Worm (Caenorhabditis elegans) whole organism, L1 larva: ENCODE measurements around the gene ceh-57.

ENCODE experiments used
- C04F5.9 ChIP-seq: sonication (generic microtip); optimal IDR thresholded peaks from 2 replicates; lab custom pipeline; 2016; ENCODE audit warnings: missing genetic modification characterization, missing compliant biosample characterization
- Y116A8C.19 ChIP-seq: sonication (generic microtip); optimal IDR thresholded peaks from 2 replicates; lab custom pipeline; 2016; ENCODE audit warnings: missing compliant biosample characterization, missing genetic modification characterization, borderline replicate concordance
- alr-1 ChIP-seq: fragments of 200-800 bp; sonication (Bioruptor generic); optimal IDR thresholded peaks from 2 replicates; lab custom pipeline; 2018; ENCODE audit warnings: borderline replicate concordance, mild to moderate bottlenecking, missing genetic modification characterization, missing compliant biosample characterization
- aly-2 ChIP-seq: fragments of 150-350 bp; optimal IDR thresholded peaks from 2 replicates; lab custom pipeline; 2014; ENCODE audit warnings: missing biosample characterization, missing genetic modification characterization
- ama-1 ChIP-seq: fragments of 150-350 bp; optimal IDR thresholded peaks from 2 replicates; lab custom pipeline; 2014
- ceh-8 ChIP-seq: fragments of 200-800 bp; sonication (Bioruptor generic); optimal IDR thresholded peaks from 2 replicates; lab custom pipeline; 2018; ENCODE audit warnings: mild to moderate bottlenecking, missing genetic modification characterization, moderate library complexity, missing compliant biosample characterization
- ceh-90 ChIP-seq: sonication (generic microtip); optimal IDR thresholded peaks from 2 replicates; lab custom pipeline; 2016; ENCODE audit warnings: missing genetic modification characterization, missing compliant biosample characterization
- ces-1 ChIP-seq: fragments of 150-350 bp; optimal IDR thresholded peaks from 2 replicates; lab custom pipeline; 2014; ENCODE audit warnings: missing biosample characterization, missing genetic modification reagents, missing genetic modification characterization
- dpl-1 ChIP-seq, 3 experiments: fragments of 150-350 bp in 2 of 3; sonication (generic microtip) in 1 of 3; optimal IDR thresholded peaks; 2 replicates each; lab custom pipeline; 2014 to 2017; ENCODE audit warnings: missing biosample characterization in 3 of 3, missing genetic modification characterization in 3 of 3, missing genetic modification reagents in 3 of 3
- efl-3 ChIP-seq: fragments of 200-800 bp; sonication (Bioruptor generic); optimal IDR thresholded peaks from 2 replicates; lab custom pipeline; 2018; ENCODE audit warnings: mild to moderate bottlenecking, missing genetic modification characterization, missing compliant biosample characterization
- egl-13 ChIP-seq: sonication (generic microtip); optimal IDR thresholded peaks from 2 replicates; lab custom pipeline; 2016; ENCODE audit warnings: missing genotype, missing genetic modification reagents, missing genetic modification characterization, missing compliant biosample characterization
- egl-27 ChIP-seq, 2 experiments: fragments of 150-350 bp in 1 of 2; sonication (generic microtip); optimal IDR thresholded peaks; 3 replicates each; lab custom pipeline; 2017 to 2018; ENCODE audit warnings: missing biosample characterization in 2 of 2, missing genetic modification characterization in 2 of 2, missing genetic modification reagents in 2 of 2
- elt-2 ChIP-seq: sonication (generic microtip); optimal IDR thresholded peaks from 2 replicates; lab custom pipeline; 2016; ENCODE audit warnings: missing genetic modification characterization, mild to moderate bottlenecking, inconsistent platforms, missing compliant biosample characterization, missing genetic modification reagents
- elt-3 ChIP-seq, 6 experiments: fragments of 150-350 bp in 1 of 6; sonication (generic microtip); optimal IDR thresholded peaks; 2 replicates each; lab custom pipeline; 2017 to 2018; ENCODE audit warnings: missing biosample characterization in 6 of 6, missing genetic modification characterization in 6 of 6, inconsistent platforms in 1 of 6
- ets-5 ChIP-seq: fragments of 200-800 bp; sonication (Bioruptor generic); IDR thresholded peaks from 2 replicates; pipeline ENCODE4 v1.3.6; 2022; ENCODE audit warnings: missing genetic modification characterization, missing compliant biosample characterization
- fos-1 ChIP-seq: fragments of 150-350 bp; optimal IDR thresholded peaks from 2 replicates; lab custom pipeline; 2014; ENCODE audit warnings: missing biosample characterization, missing genetic modification characterization
- grh-1 ChIP-seq: fragments of 200-800 bp; sonication (Bioruptor generic); IDR thresholded peaks from 2 replicates; pipeline ENCODE4 v1.3.6; 2022; ENCODE audit warnings: missing genetic modification reagents, missing genetic modification characterization, missing compliant biosample characterization
- hlh-17 ChIP-seq: fragments of 200-800 bp; sonication (Bioruptor generic); optimal IDR thresholded peaks from 2 replicates; lab custom pipeline; 2018; ENCODE audit warnings: missing genetic modification characterization, mild to moderate bottlenecking, missing compliant biosample characterization, moderate library complexity, borderline replicate concordance
- hpl-2 ChIP-seq: fragments of 150-350 bp; optimal IDR thresholded peaks from 2 replicates; lab custom pipeline; 2014; ENCODE audit warnings: missing biosample characterization, missing genetic modification reagents, missing genetic modification characterization
- jun-1 ChIP-seq: fragments of 150-350 bp; optimal IDR thresholded peaks from 2 replicates; lab custom pipeline; 2014; ENCODE audit warnings: missing biosample characterization, missing genetic modification reagents, missing genetic modification characterization
- lin-14 ChIP-seq: fragments of 200-800 bp; sonication (Bioruptor generic); optimal IDR thresholded peaks from 2 replicates; lab custom pipeline; 2018; ENCODE audit warnings: mild to moderate bottlenecking, missing genetic modification characterization, moderate library complexity, missing compliant biosample characterization
- lin-35 ChIP-seq, 2 experiments: fragments of 150-350 bp; optimal IDR thresholded peaks; 2 replicates each; lab custom pipeline; 2014; ENCODE audit warnings: missing biosample characterization in 2 of 2, missing genetic modification characterization in 2 of 2, missing genetic modification reagents in 2 of 2
- lin-39 ChIP-seq: fragments of 150-350 bp; optimal IDR thresholded peaks from 2 replicates; lab custom pipeline; 2014; ENCODE audit warnings: missing biosample characterization, missing genetic modification reagents, missing genetic modification characterization
- lir-3 ChIP-seq: sonication (generic microtip); optimal IDR thresholded peaks from 2 replicates; lab custom pipeline; 2016; ENCODE audit warnings: mild to moderate bottlenecking, missing genetic modification characterization, moderate library complexity, missing compliant biosample characterization; ENCODE audit not compliant: poor library complexity
- lsy-2 ChIP-seq, 2 experiments: fragments of 150-350 bp; optimal IDR thresholded peaks; 2 replicates each; lab custom pipeline; 2014; ENCODE audit warnings: missing biosample characterization in 2 of 2, missing genetic modification characterization in 2 of 2
- mab-9 ChIP-seq: fragments of 200-800 bp; sonication (Bioruptor generic); IDR thresholded peaks from 2 replicates; pipeline ENCODE4 v1.3.6; 2022; ENCODE audit warnings: missing genetic modification reagents, missing genetic modification characterization, missing compliant biosample characterization
- mdl-1 ChIP-seq, 2 experiments: fragments of 150-350 bp; optimal IDR thresholded peaks; 2 replicates each; lab custom pipeline; 2014 to 2017; ENCODE audit warnings: missing biosample characterization in 2 of 2, missing genetic modification characterization in 2 of 2, inconsistent platforms in 1 of 2
- mep-1 ChIP-seq: fragments of 150-350 bp; optimal IDR thresholded peaks from 2 replicates; lab custom pipeline; 2014; ENCODE audit warnings: missing biosample characterization, missing genetic modification characterization
- nhr-11 ChIP-seq: fragments of 150-350 bp; optimal IDR thresholded peaks from 2 replicates; lab custom pipeline; 2014; ENCODE audit warnings: missing biosample characterization, missing genetic modification characterization
- nhr-12 ChIP-seq: sonication (generic microtip); optimal IDR thresholded peaks from 2 replicates; lab custom pipeline; 2017; ENCODE audit warnings: missing biosample characterization, missing genetic modification characterization
- nhr-19 ChIP-seq: fragments of 200-800 bp; sonication (Bioruptor generic); conservative IDR thresholded peaks from 2 replicates; pipeline ENCODE4 v1.3.6; 2022; ENCODE audit warnings: missing genetic modification characterization, missing compliant biosample characterization
- nhr-28 ChIP-seq: fragments of 150-350 bp; optimal IDR thresholded peaks from 2 replicates; lab custom pipeline; 2014; ENCODE audit warnings: missing biosample characterization, missing genetic modification characterization
- nhr-47 ChIP-seq: sonication (generic microtip); optimal IDR thresholded peaks from 2 replicates; lab custom pipeline; 2016; ENCODE audit warnings: mild to moderate bottlenecking, missing genetic modification characterization, moderate library complexity, missing compliant biosample characterization
- nhr-71 ChIP-seq: sonication (generic microtip); optimal IDR thresholded peaks from 2 replicates; lab custom pipeline; 2016; ENCODE audit warnings: mild to moderate bottlenecking, missing genetic modification characterization, moderate library complexity, missing compliant biosample characterization
- nhr-76 ChIP-seq: sonication (generic microtip); optimal IDR thresholded peaks from 2 replicates; lab custom pipeline; 2017; ENCODE audit warnings: missing biosample characterization, missing genetic modification characterization
- nhr-77 ChIP-seq: fragments of 150-350 bp; optimal IDR thresholded peaks from 2 replicates; lab custom pipeline; 2014; ENCODE audit warnings: missing biosample characterization, missing genetic modification characterization
- nhr-85 ChIP-seq: sonication (generic microtip); peaks from one replicate; lab custom pipeline; 2016; ENCODE audit warnings: missing genetic modification characterization, inconsistent platforms, missing compliant biosample characterization
- nhr-90 ChIP-seq: sonication (generic microtip); optimal IDR thresholded peaks from 2 replicates; lab custom pipeline; 2016; ENCODE audit warnings: mild to moderate bottlenecking, missing genetic modification characterization, missing compliant biosample characterization; ENCODE audit not compliant: poor library complexity
- snpc-4 ChIP-seq: fragments of 150-350 bp; optimal IDR thresholded peaks from 2 replicates; lab custom pipeline; 2014; ENCODE audit warnings: missing biosample characterization, missing genetic modification characterization
- snu-23 ChIP-seq: sonication (generic microtip); optimal IDR thresholded peaks from 2 replicates; lab custom pipeline; 2016; ENCODE audit warnings: missing genetic modification characterization, missing compliant biosample characterization
- swsn-7 ChIP-seq: sonication (generic microtip); optimal IDR thresholded peaks from 2 replicates; lab custom pipeline; 2016; ENCODE audit warnings: missing genetic modification characterization, missing compliant biosample characterization
- tbx-2 ChIP-seq: sonication (generic microtip); optimal IDR thresholded peaks from 2 replicates; lab custom pipeline; 2016; ENCODE audit warnings: missing genetic modification characterization, missing compliant biosample characterization
- tlp-1 ChIP-seq: fragments of 150-350 bp; optimal IDR thresholded peaks from 2 replicates; lab custom pipeline; 2014; ENCODE audit warnings: missing biosample characterization, missing genetic modification characterization
- unc-62 ChIP-seq: fragments of 150-350 bp; optimal IDR thresholded peaks from 2 replicates; lab custom pipeline; 2014; ENCODE audit warnings: missing biosample characterization, missing genetic modification reagents, missing genetic modification characterization
- unc-86 ChIP-seq: sonication (generic microtip); optimal IDR thresholded peaks from 2 replicates; lab custom pipeline; 2016; ENCODE audit warnings: missing genetic modification characterization, missing compliant biosample characterization
- vab-15 ChIP-seq: sonication (generic microtip); optimal IDR thresholded peaks from 2 replicates; lab custom pipeline; 2017; ENCODE audit warnings: missing genotype, mild to moderate bottlenecking, missing genetic modification characterization, missing compliant biosample characterization
- xbp-1 ChIP-seq: sonication (generic microtip); optimal IDR thresholded peaks from 2 replicates; lab custom pipeline; 2016; ENCODE audit warnings: missing genetic modification characterization, missing compliant biosample characterization
- zag-1 ChIP-seq: fragments of 150-350 bp; optimal IDR thresholded peaks from 2 replicates; lab custom pipeline; 2014; ENCODE audit warnings: missing biosample characterization, missing genetic modification characterization
- ztf-11 ChIP-seq, 2 experiments: sonication (generic microtip); optimal IDR thresholded peaks; 2 replicates each; lab custom pipeline; 2016 to 2017; ENCODE audit warnings: missing genetic modification characterization in 2 of 2, missing biosample characterization in 1 of 2, missing compliant biosample characterization in 1 of 2

ceh-57 gene

DNA sequence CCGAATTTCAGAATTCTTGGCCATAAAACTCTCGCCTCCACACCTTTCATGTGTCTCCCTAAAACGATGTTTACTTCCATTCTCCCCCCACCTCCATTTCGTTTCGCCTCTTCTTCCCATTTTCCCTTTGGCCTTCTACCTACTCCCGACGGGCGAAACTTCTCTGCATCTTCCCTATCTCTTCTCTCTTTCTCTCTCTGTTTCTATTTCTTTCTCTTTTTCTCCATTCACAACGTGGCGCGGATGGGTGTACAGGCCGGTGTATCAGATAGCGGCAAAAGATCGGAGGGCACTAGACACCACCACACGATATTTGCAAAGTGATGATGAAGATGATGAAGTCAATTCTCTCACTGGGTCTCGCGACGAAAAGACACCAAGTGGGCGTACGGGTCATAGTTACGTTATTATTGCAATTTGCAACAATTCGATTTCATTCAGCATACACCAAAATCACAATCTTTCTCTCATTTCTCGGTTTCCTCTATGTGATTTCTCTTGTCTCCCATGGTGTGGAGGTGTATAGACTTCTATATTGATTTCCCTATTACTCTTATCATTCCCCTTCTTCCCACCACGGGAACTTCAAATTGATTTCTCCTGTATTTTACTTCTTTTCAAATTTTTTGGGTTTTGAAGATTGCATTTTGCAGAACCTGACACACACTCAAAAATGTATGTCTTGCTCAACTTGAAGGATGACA lies 17.7 kb upstream of the ceh-57 start, which contains the start of gene ztf-27 (continued):
- TF ChIP-seq egl-13: no peak
- no peak for TF ChIP-seq nhr-28 (tag; lab: Kevin White, UChicago)
- TF ChIP-seq ceh-8 (GFP tag; lab: Kevin White, UChicago): no peak
- peak; percentile 62 for TF ChIP-seq nhr-71 (tag; lab: Kevin White, UChicago)
- TF ChIP-seq dpl-1 (GFP tag; optimal IDR thresholded peaks at IDR 0.05; lab: Kevin White, UChicago): no peak
- TF ChIP-seq grh-1 (GFP tag; lab: Robert Waterston, UW): no peak
- no peak for TF ChIP-seq ets-5 (GFP tag; lab: Robert Waterston, UW)
- TF ChIP-seq lir-3 (tag; lab: Kevin White, UChicago): peak; percentile 18
- TF ChIP-seq lin-35 (GFP tag; optimal IDR thresholded peaks at IDR 0.05; lab: Kevin White, UChicago): peak in 1 of 2 experiments; percentile 50
- TF ChIP-seq ama-1 (lab: Kevin White, UChicago): no peak
- TF ChIP-seq nhr-47: peak; percentile 48
- TF ChIP-seq lin-39 (tag; lab: Kevin White, UChicago): no peak
- TF ChIP-seq tlp-1 (tag; lab: Kevin White, UChicago): no peak
- TF ChIP-seq mdl-1 (tag; optimal IDR thresholded peaks at IDR 0.05; lab: Kevin White, UChicago): peak in 1 of 2 experiments; percentile 56
- peak; percentile 69 for TF ChIP-seq lin-14 (GFP tag; lab: Kevin White, UChicago)
- TF ChIP-seq zag-1 (tag; lab: Kevin White, UChicago): no peak
- TF ChIP-seq snpc-4 (tag; lab: Kevin White, UChicago): no peak
- no peak for TF ChIP-seq hpl-2 (GFP tag; lab: Kevin White, UChicago)
- TF ChIP-seq swsn-7: peak; percentile 14
- peak; percentile 55 for TF ChIP-seq mep-1
- TF ChIP-seq fos-1: no peak
- peak; percentile 53 for TF ChIP-seq snu-23 (GFP tag; lab: Kevin White, UChicago)
- no peak for TF ChIP-seq egl-27 (tag; optimal IDR thresholded peaks at IDR 0.05; lab: Kevin White, UChicago)
- TF ChIP-seq nhr-76 (tag; lab: Kevin White, UChicago): no peak
- TF ChIP-seq unc-62 (GFP tag; lab: Kevin White, UChicago): no peak
- no peak for TF ChIP-seq tbx-2 (tag; lab: Kevin White, UChicago)
- TF ChIP-seq nhr-12: no peak
- no peak for TF ChIP-seq nhr-77 (tag; lab: Kevin White, UChicago)
- no peak for TF ChIP-seq aly-2
- TF ChIP-seq efl-3 (GFP tag; lab: Kevin White, UChicago): no peak
- no peak for TF ChIP-seq mab-9 (GFP tag; lab: Robert Waterston, UW)
- no peak for TF ChIP-seq alr-1 (tag; lab: Kevin White, UChicago)

- no peak for TF ChIP-seq jun-1 (tag; lab: Kevin White, UChicago)
- peak; percentile 37 for TF ChIP-seq xbp-1 (tag; lab: Kevin White, UChicago)
- peak; percentile 98 for TF ChIP-seq efl-3 (GFP tag; lab: Kevin White, UChicago)
- TF ChIP-seq nhr-85 (tag; lab: Kevin White, UChicago): peak; percentile 97
- peak; percentile 51 for TF ChIP-seq elt-2 (tag; lab: Kevin White, UChicago)
- TF ChIP-seq C04F5.9: no peak
- no peak for TF ChIP-seq elt-3 (tag; optimal IDR thresholded peaks at IDR 0.05; lab: Kevin White, UChicago)
- no peak for TF ChIP-seq vab-15
- TF ChIP-seq ama-1 (lab: Kevin White, UChicago): no peak
- TF ChIP-seq ces-1 (GFP tag; lab: Kevin White, UChicago): no peak
- TF ChIP-seq nhr-71 (tag; lab: Kevin White, UChicago): peak; percentile 64
- no peak for TF ChIP-seq unc-86 (tag; lab: Kevin White, UChicago)
- no peak for TF ChIP-seq ceh-90 (tag; lab: Kevin White, UChicago)
- no peak for TF ChIP-seq ceh-8 (GFP tag; lab: Kevin White, UChicago)
- peak; percentile 91 for TF ChIP-seq lin-14 (GFP tag; lab: Kevin White, UChicago)
- peak; percentile 66 for TF ChIP-seq nhr-19 (GFP tag; lab: Robert Waterston, UW)
- TF ChIP-seq snu-23 (GFP tag; lab: Kevin White, UChicago): peak; percentile 70
- TF ChIP-seq tbx-2 (tag; lab: Kevin White, UChicago): peak; percentile 28
- no peak for TF ChIP-seq Y116A8C.19 (tag; lab: Kevin White, UChicago)
- TF ChIP-seq alr-1 (tag; lab: Kevin White, UChicago): no peak
- peak; percentile 42 for TF ChIP-seq mep-1
- TF ChIP-seq snpc-4 (tag; lab: Kevin White, UChicago): peak; percentile 11
- peak; percentile 69 for TF ChIP-seq nhr-90
- peak; percentile 11 to 65 for TF ChIP-seq lsy-2 (tag; optimal IDR thresholded peaks at IDR 0.05; lab: Kevin White, UChicago)
- TF ChIP-seq nhr-11: no peak
- no peak for TF ChIP-seq hlh-17 (GFP tag; lab: Kevin White, UChicago)
- peak in 1 of 2 experiments; percentile 50 for TF ChIP-seq ztf-11 (tag; optimal IDR thresholded peaks at IDR 0.05; lab: Kevin White, UChicago)
Measured at ce11 chrII:10382247-10382646, 15.2 kb upstream of the ceh-57 start.
